Worm (Caenorhabditis elegans): ENCODE data around the gene cah-4.
A peak's percentile ranks its signal among the peaks of the same experiment; 100 is the strongest.

cah-4 gene

DNA sequence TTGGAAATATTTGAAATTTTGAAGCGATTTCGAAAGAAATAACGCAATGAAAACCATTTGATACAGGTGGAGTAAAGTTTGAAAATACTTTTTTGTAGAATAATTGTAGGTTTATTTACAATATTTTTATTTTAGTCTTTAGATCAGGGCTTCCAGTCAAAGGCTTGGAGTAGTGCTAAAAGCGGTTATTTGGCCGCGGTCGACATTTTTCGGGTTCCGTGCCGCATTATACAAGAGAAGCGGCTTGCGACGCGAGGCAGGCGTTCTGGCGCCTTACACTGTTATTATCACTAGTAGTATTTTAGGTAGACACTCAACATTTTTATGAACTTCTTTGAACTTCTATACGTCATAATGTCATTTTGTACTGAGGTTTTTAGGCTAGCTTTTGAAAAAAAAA, 35.9 kb upstream of the cah-4 start:
- no peak for TF ChIP-seq snpc-4 (GFP tag; optimal IDR thresholded peaks at IDR 0.05)
- TF ChIP-seq snpc-4 (tag; optimal IDR thresholded peaks at IDR 0.05): peak in 3 of 4 experiments; percentile 33 to 76 (median 73)
- TF ChIP-seq hmg-20 (GFP tag; IDR thresholded peaks at IDR 0.05): no peak

DNA sequence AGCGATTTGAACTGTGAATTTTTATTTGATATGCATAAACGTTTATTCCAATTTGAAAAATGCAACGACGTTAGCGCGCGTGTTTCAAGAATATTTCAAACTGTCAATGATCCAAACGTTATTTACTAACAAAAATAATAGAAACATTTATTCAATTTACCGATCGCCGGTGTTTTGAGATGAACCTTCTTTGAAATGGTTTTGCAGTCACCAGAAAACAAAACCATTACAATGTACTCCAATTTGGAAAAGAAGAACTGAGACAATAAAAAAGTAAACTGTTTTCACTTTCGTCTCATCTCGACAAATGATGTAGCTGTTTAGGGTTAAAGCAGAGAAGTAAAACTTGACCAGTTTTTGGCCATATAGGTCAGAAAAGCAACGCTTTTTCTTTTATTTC, 35.1 kb upstream of the cah-4 start, which contains the start of gene H06A10.1:
H06A10.1 (plus strand) TSS at position 301 of the 400 bp plus-strand sequence.
- no peak for TF ChIP-seq zfh-2 (GFP tag; conservative IDR thresholded peaks at IDR 0.05)
- no peak for TF ChIP-seq pbrm-1 (GFP tag; IDR thresholded peaks at IDR 0.05)
- TF ChIP-seq Y53G8AR.9 (GFP tag; conservative IDR thresholded peaks at IDR 0.05): no peak
- no peak for TF ChIP-seq let-607 (tag; optimal IDR thresholded peaks at IDR 0.05)
- no peak for TF ChIP-seq B0019.2 (GFP tag; conservative IDR thresholded peaks at IDR 0.05)
- TF ChIP-seq ceh-40 (GFP tag; IDR thresholded peaks at IDR 0.05): no peak
- TF ChIP-seq tbp1 (GFP tag; optimal IDR thresholded peaks at IDR 0.05): no peak
- no peak for TF ChIP-seq akir-1 (GFP tag; optimal IDR thresholded peaks at IDR 0.05)
- no peak for TF ChIP-seq die-1 (tag; optimal IDR thresholded peaks at IDR 0.05)
- no peak for TF ChIP-seq madf-3 (GFP tag; IDR thresholded peaks at IDR 0.05)
- TF ChIP-seq hrde-1 (tag; optimal IDR thresholded peaks at IDR 0.05; ENCODE audit: borderline replicate concordance): no peak
- TF ChIP-seq madf-6 (GFP tag; IDR thresholded peaks at IDR 0.05): no peak
- no peak for TF ChIP-seq ceh-79 (tag; optimal IDR thresholded peaks at IDR 0.05)
- no peak for TF ChIP-seq xnd-1 (tag; optimal IDR thresholded peaks at IDR 0.05)
- TF ChIP-seq ztf-26 (tag; optimal IDR thresholded peaks at IDR 0.05): no peak

- TF ChIP-seq ztf-28 (GFP tag; IDR thresholded peaks at IDR 0.05) (no peak), egrh-3 (GFP tag; IDR thresholded peaks at IDR 0.05) (peak; percentile 97), hsf-1 (GFP tag; IDR thresholded peaks at IDR 0.05) (no peak), hlh-26 (GFP tag; conservative IDR thresholded peaks at IDR 0.05) (no peak), cebp-2 (GFP tag; IDR thresholded peaks at IDR 0.05) (no peak), F57C9.4 (tag; optimal IDR thresholded peaks at IDR 0.05) (no peak), dpl-1 (GFP tag; optimal IDR thresholded peaks at IDR 0.05) (no peak), ets-4 (GFP tag; optimal IDR thresholded peaks at IDR 0.05) (no peak), him-1 (tag; optimal IDR thresholded peaks at IDR 0.05) (no peak), K12H6.12 (tag; optimal IDR thresholded peaks at IDR 0.05) (no peak), ztf-3 (GFP tag; optimal IDR thresholded peaks at IDR 0.05) (no peak), ZK185.1 (tag; optimal IDR thresholded peaks at IDR 0.05; ENCODE audit: poor library complexity, severe bottlenecking) (no peak), atf-7 (tag; optimal IDR thresholded peaks at IDR 0.05) (no peak), mcd-1 (GFP tag; IDR thresholded peaks at IDR 0.05) (no peak; the same call in 1 of the 2 replicates), tbx-9 (tag; optimal IDR thresholded peaks at IDR 0.05; ENCODE audit: borderline replicate concordance) (no peak), zfh-2 (GFP tag; conservative IDR thresholded peaks at IDR 0.05) (peak; percentile 92), nhr-120 (GFP tag; IDR thresholded peaks at IDR 0.05) (0 out of 2 replicates have a peak, but pooled peaks have one; percentile 4), F33H1.4 (GFP tag; IDR thresholded peaks at IDR 0.05) (no peak), hmg-1.2 (GFP tag; IDR thresholded peaks at IDR 0.05) (no peak), F49E8.2 (tag; optimal IDR thresholded peaks at IDR 0.05; ENCODE audit: insufficient read depth) (no peak)
Measured at ce11 chrX:13510234-13510837, 32.0 kb upstream of the cah-4 start.
